Worm (Caenorhabditis elegans) whole organism, L4 larva: ENCODE measurements around the gene repo-1.

Experiments
- R02D3.7 ChIP-seq: fragments of 150-350 bp; sonication (generic microtip); optimal IDR thresholded peaks from 3 replicates; lab custom pipeline; 2014; ENCODE audit warnings: missing biosample characterization, missing genetic modification characterization
- ceh-82 ChIP-seq: sonication (generic microtip); optimal IDR thresholded peaks from 2 replicates; lab custom pipeline; 2017; ENCODE audit warnings: missing biosample characterization, missing genetic modification characterization
- duxl-1 ChIP-seq: sonication (generic microtip); optimal IDR thresholded peaks from 2 replicates; lab custom pipeline; 2016; ENCODE audit warnings: mild to moderate bottlenecking, missing genetic modification characterization, moderate library complexity, missing compliant biosample characterization; ENCODE audit not compliant: poor library complexity
- egl-27 ChIP-seq: sonication (generic microtip); optimal IDR thresholded peaks from 3 replicates; lab custom pipeline; 2017; ENCODE audit warnings: missing biosample characterization, missing genetic modification reagents, missing genetic modification characterization
- egl-43 ChIP-seq: fragments of 200-800 bp; sonication (Bioruptor generic); IDR thresholded peaks from 2 replicates; pipeline ENCODE4 v1.3.6; 2022; ENCODE audit warnings: missing genetic modification reagents, missing genetic modification characterization, missing compliant biosample characterization
- jun-1 ChIP-seq: fragments of 150-350 bp; optimal IDR thresholded peaks from 2 replicates; lab custom pipeline; 2014; ENCODE audit warnings: missing biosample characterization, missing genetic modification reagents, missing genetic modification characterization
- nhr-42 ChIP-seq: fragments of 200-800 bp; sonication (Bioruptor generic); IDR thresholded peaks from 2 replicates; pipeline ENCODE4 v1.3.6; 2022; ENCODE audit warnings: missing genetic modification characterization, missing compliant biosample characterization
- snpc-4 ChIP-seq: fragments of 150-350 bp; optimal IDR thresholded peaks from 2 replicates; lab custom pipeline; 2014; ENCODE audit warnings: missing biosample characterization, missing genetic modification characterization

- TF ChIP-seq ceh-82 (tag; lab: Kevin White, UChicago) = no peak
- TF ChIP-seq nhr-42 = no peak
- no peak for TF ChIP-seq duxl-1
- TF ChIP-seq R02D3.7 = no peak
- TF ChIP-seq egl-43 (GFP tag; lab: Robert Waterston, UW) = no peak
- TF ChIP-seq snpc-4 (tag; lab: Kevin White, UChicago) = no peak
- no peak for TF ChIP-seq jun-1 (tag; lab: Kevin White, UChicago)
- no peak for TF ChIP-seq egl-27 (tag; lab: Kevin White, UChicago)
These were observed 36.8 kb downstream of the repo-1 start, which contains the start of the genes ddb-1 and M18.6 for ce11 chrIV:12121076-12121475.
